Fruit fly (Drosophila melanogaster) whole organism, wandering third instar larva: ENCODE results near the gene dnd.

ENCODE experiments used
- CrebA ChIP-seq: fragments of 200-800 bp; sonication (Bioruptor generic); optimal IDR thresholded peaks from 2 replicates; lab custom pipeline; 2016; ENCODE audit warnings: missing biosample characterization, mild to moderate bottlenecking, missing genetic modification characterization, borderline replicate concordance
- Dfd ChIP-seq: fragments of >200 bp; optimal IDR thresholded peaks from 2 replicates; lab custom pipeline; 2017; ENCODE audit warnings: missing biosample characterization, missing genetic modification characterization
- Jra ChIP-seq: sonication (Bioruptor generic); optimal IDR thresholded peaks from 2 replicates; lab custom pipeline; 2016; ENCODE audit warnings: missing biosample characterization, missing genetic modification characterization
- fru ChIP-seq: fragments of 200-800 bp; sonication (Bioruptor generic); optimal IDR thresholded peaks from 3 replicates; lab custom pipeline; 2016; ENCODE audit warnings: missing biosample characterization, mild to moderate bottlenecking, missing genetic modification characterization
- pan ChIP-seq: fragments of >200 bp; optimal IDR thresholded peaks from 2 replicates; lab custom pipeline; 2017

DNA sequence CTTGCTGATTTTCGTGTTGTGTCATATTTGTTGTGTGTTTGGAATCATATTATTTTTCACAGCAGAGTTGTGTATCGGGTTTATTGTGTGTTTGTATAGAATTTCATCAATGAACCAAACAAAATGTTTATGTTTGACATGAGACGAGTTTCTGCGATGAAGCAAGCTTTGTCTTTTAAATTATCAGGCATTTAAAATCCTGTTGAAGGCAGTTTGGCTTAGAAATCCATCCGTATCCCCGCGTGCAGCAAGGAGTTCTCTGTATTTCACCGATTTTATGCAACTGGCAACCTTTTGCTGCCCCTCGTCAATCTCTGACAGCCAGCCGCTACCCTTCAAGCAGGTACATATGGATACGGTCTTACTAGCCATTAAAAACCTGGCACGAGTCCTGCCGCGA is 19.3 kb downstream of the dnd start, which contains the start of the genes CG6569 and Cby:
- TF ChIP-seq Dfd = no peak
- no peak for TF ChIP-seq CrebA (GFP tag; lab: Kevin White, UChicago)
- no peak for TF ChIP-seq fru (GFP tag; lab: Kevin White, UChicago)
- no peak for TF ChIP-seq pan (lab: Kevin White, UChicago)
- TF ChIP-seq Jra (GFP tag; lab: Kevin White, UChicago) = no peak
